Fruit fly (Drosophila melanogaster) whole organism, embryonic: ENCODE measurements around the gene Ppt2.

Source experiments
- Atf-2 ChIP-seq: fragments of 200-800 bp; sonication (Bioruptor generic); optimal IDR thresholded peaks from 2 replicates; lab custom pipeline; 2016; ENCODE audit warnings: missing biosample characterization, missing genetic modification characterization
- B-H2 ChIP-seq: fragments of 200-800 bp; sonication (Bioruptor generic); optimal IDR thresholded peaks from 2 replicates; lab custom pipeline; 2018; ENCODE audit warnings: missing biosample characterization, mild to moderate bottlenecking, missing genetic modification characterization
- CG12769 ChIP-seq: fragments of 200-800 bp; sonication (Bioruptor generic); optimal IDR thresholded peaks from 2 replicates; lab custom pipeline; 2019; ENCODE audit warnings: missing biosample characterization, mild to moderate bottlenecking, missing genetic modification characterization, moderate library complexity
- CG14014 ChIP-seq: fragments of 200-800 bp; sonication (Bioruptor generic); IDR thresholded peaks from 2 replicates; pipeline ENCODE4 v1.3.6; 2022; ENCODE audit warnings: missing biosample characterization, missing genetic modification characterization
- CG15269 ChIP-seq: fragments of 200-800 bp; sonication (Bioruptor generic); optimal IDR thresholded peaks from 2 replicates; lab custom pipeline; 2018; ENCODE audit warnings: missing biosample characterization, mild to moderate bottlenecking, missing genetic modification characterization, moderate library complexity
- CG15514 ChIP-seq: fragments of 200-800 bp; sonication (Bioruptor generic); optimal IDR thresholded peaks from 3 replicates; lab custom pipeline; 2017; ENCODE audit warnings: missing biosample characterization, missing genetic modification characterization, mild to moderate bottlenecking, moderate library complexity, missing genetic modification reagents
- CG1647 ChIP-seq: fragments of 200-800 bp; sonication (Bioruptor generic); optimal IDR thresholded peaks from 3 replicates; lab custom pipeline; 2016; ENCODE audit warnings: missing biosample characterization, missing genetic modification characterization
- CG17385 ChIP-seq: fragments of 200-800 bp; sonication (Bioruptor generic); optimal IDR thresholded peaks from 3 replicates; lab custom pipeline; 2018; ENCODE audit warnings: missing biosample characterization, mild to moderate bottlenecking, missing genetic modification characterization
- CG1792 ChIP-seq: fragments of 200-800 bp; sonication (Bioruptor generic); optimal IDR thresholded peaks from 2 replicates; lab custom pipeline; 2016; ENCODE audit warnings: missing biosample characterization, missing genetic modification characterization
- CG18599 ChIP-seq: fragments of 200-800 bp; sonication (Bioruptor generic); optimal IDR thresholded peaks from 3 replicates; lab custom pipeline; 2017; ENCODE audit warnings: missing biosample characterization, missing genetic modification characterization, mild to moderate bottlenecking, moderate library complexity, missing genetic modification reagents
- CG3407 ChIP-seq: fragments of 200-800 bp; sonication (Bioruptor generic); optimal IDR thresholded peaks from 2 replicates; lab custom pipeline; 2018; ENCODE audit warnings: missing biosample characterization, mild to moderate bottlenecking, missing genetic modification characterization
- CG4328 ChIP-seq: fragments of 200-800 bp; sonication (Bioruptor generic); optimal IDR thresholded peaks from 3 replicates; lab custom pipeline; 2017; ENCODE audit warnings: missing biosample characterization, missing genetic modification reagents, missing genetic modification characterization
- CG4424 ChIP-seq: fragments of 200-800 bp; sonication (Bioruptor generic); optimal IDR thresholded peaks from 3 replicates; lab custom pipeline; 2016; ENCODE audit warnings: missing biosample characterization, missing genetic modification characterization
- CG4617 ChIP-seq: fragments of 200-800 bp; sonication (Bioruptor generic); optimal IDR thresholded peaks from 3 replicates; lab custom pipeline; 2016; ENCODE audit warnings: missing biosample characterization, missing genetic modification characterization, borderline replicate concordance
- CG6654 ChIP-seq: fragments of 200-800 bp; sonication (Bioruptor generic); optimal IDR thresholded peaks from 2 replicates; lab custom pipeline; 2017; ENCODE audit warnings: missing biosample characterization, mild to moderate bottlenecking, missing genetic modification characterization
- CG7963 ChIP-seq: fragments of 200-800 bp; sonication (Bioruptor generic); IDR thresholded peaks from 3 replicates; pipeline ENCODE4 v1.3.6; 2022; ENCODE audit warnings: missing biosample characterization, missing genetic modification characterization; ENCODE audit not compliant: partially characterized antibody
- CG8290 ChIP-seq, 3 experiments: fragments of 200-800 bp; sonication (Bioruptor generic); optimal IDR thresholded peaks; 2 replicates each; lab custom pipeline; 2016 to 2019; ENCODE audit warnings: missing biosample characterization in 3 of 3, missing genetic modification characterization in 3 of 3, mild to moderate bottlenecking in 2 of 3, moderate library complexity in 1 of 3
- CHES-1-like ChIP-seq: fragments of 200-800 bp; sonication (Bioruptor generic); optimal IDR thresholded peaks from 2 replicates; lab custom pipeline; 2016; ENCODE audit warnings: missing biosample characterization, missing genetic modification characterization
- CTCF ChIP-seq: fragments of 200-800 bp; sonication (Bioruptor generic); optimal IDR thresholded peaks from 2 replicates; lab custom pipeline; 2017; ENCODE audit warnings: missing biosample characterization, mild to moderate bottlenecking, missing genetic modification characterization, moderate library complexity
- Dfd ChIP-seq, 2 experiments: fragments of >200 bp; optimal IDR thresholded peaks; 2 replicates each; lab custom pipeline; 2017; ENCODE audit warnings: missing biosample characterization in 2 of 2, missing genetic modification characterization in 2 of 2
- Drgx ChIP-seq: fragments of 200-800 bp; sonication (Bioruptor generic); IDR thresholded peaks from 2 replicates; pipeline ENCODE4 v1.3.6; 2022; ENCODE audit warnings: missing biosample characterization, missing genetic modification characterization
- ERR ChIP-seq: fragments of 200-800 bp; sonication (Bioruptor generic); optimal IDR thresholded peaks from 2 replicates; lab custom pipeline; 2016; ENCODE audit warnings: missing biosample characterization, missing genetic modification characterization
- Eip74EF ChIP-seq, 2 experiments: fragments of 200-800 bp in 1 of 2; fragments of >200 bp in 1 of 2; sonication (Bioruptor generic) in 1 of 2; optimal IDR thresholded peaks; 2 replicates each; lab custom pipeline; 2017 to 2019; ENCODE audit warnings: missing biosample characterization in 2 of 2, missing genetic modification characterization in 2 of 2, mild to moderate bottlenecking in 1 of 2, moderate library complexity in 1 of 2
- Ets65A ChIP-seq: fragments of 200-800 bp; sonication (Bioruptor generic); peaks from one replicate; lab custom pipeline; 2016; ENCODE audit warnings: missing biosample characterization, missing genetic modification characterization
- Fer2 ChIP-seq: fragments of 200-800 bp; sonication (Bioruptor generic); optimal IDR thresholded peaks from 2 replicates; lab custom pipeline; 2018; ENCODE audit warnings: missing biosample characterization, mild to moderate bottlenecking, missing genetic modification characterization, moderate library complexity
- GATAe ChIP-seq: fragments of 200-800 bp; sonication (Bioruptor generic); conservative IDR thresholded peaks from 2 replicates; pipeline ENCODE4 v1.3.6; 2022; ENCODE audit warnings: missing biosample characterization, missing genetic modification characterization
- MESR4 ChIP-seq: fragments of 200-800 bp; sonication (Bioruptor generic); optimal IDR thresholded peaks from 2 replicates; lab custom pipeline; 2018; ENCODE audit warnings: missing biosample characterization, mild to moderate bottlenecking, missing genetic modification characterization, moderate library complexity
- Ravus ChIP-seq: fragments of 200-800 bp; sonication (Bioruptor generic); IDR thresholded peaks from 2 replicates; pipeline ENCODE4 v1.3.6; 2022; ENCODE audit warnings: missing biosample characterization, missing genetic modification characterization
- aop ChIP-seq: fragments of 200-800 bp; sonication (Bioruptor generic); IDR thresholded peaks from 2 replicates; pipeline ENCODE4 v1.3.6; 2022; ENCODE audit warnings: missing biosample characterization, missing genetic modification characterization
- ap ChIP-seq: fragments of 200-800 bp; sonication (Bioruptor generic); IDR thresholded peaks from 2 replicates; pipeline ENCODE4 v1.3.6; 2022; ENCODE audit warnings: missing biosample characterization, missing genetic modification characterization
- cg ChIP-seq: fragments of 200-800 bp; sonication (Bioruptor generic); optimal IDR thresholded peaks from 3 replicates; lab custom pipeline; 2019; ENCODE audit warnings: missing biosample characterization, mild to moderate bottlenecking, missing genetic modification characterization, moderate library complexity
- crol ChIP-seq: fragments of 200-800 bp; sonication (Bioruptor generic); IDR thresholded peaks from 2 replicates; pipeline ENCODE4 v1.3.6; 2022; ENCODE audit warnings: missing biosample characterization, missing genetic modification characterization
- dati ChIP-seq: fragments of 200-800 bp; sonication (Bioruptor generic); IDR thresholded peaks from 2 replicates; pipeline ENCODE4 v1.3.6; 2022; ENCODE audit warnings: missing biosample characterization, missing genetic modification characterization
- eyg ChIP-seq: fragments of 200-800 bp; sonication (Bioruptor generic); optimal IDR thresholded peaks from 3 replicates; lab custom pipeline; 2016; ENCODE audit warnings: missing biosample characterization, missing genetic modification characterization
- grn ChIP-seq: fragments of 200-800 bp; sonication (Bioruptor generic); optimal IDR thresholded peaks from 3 replicates; lab custom pipeline; 2017; ENCODE audit warnings: missing biosample characterization, missing genetic modification characterization
- hth ChIP-seq: fragments of >200 bp; optimal IDR thresholded peaks from 2 replicates; lab custom pipeline; 2017; ENCODE audit warnings: inconsistent platforms
- jigr1 ChIP-seq: fragments of 200-800 bp; sonication (Bioruptor generic); IDR thresholded peaks from 3 replicates; pipeline ENCODE4 v1.3.6; 2022; ENCODE audit warnings: missing biosample characterization, missing genetic modification characterization
- kah ChIP-seq: fragments of 200-800 bp; sonication (Bioruptor generic); optimal IDR thresholded peaks from 2 replicates; lab custom pipeline; 2018; ENCODE audit warnings: missing biosample characterization, mild to moderate bottlenecking, missing genetic modification characterization
- lov ChIP-seq, 2 experiments: fragments of 200-800 bp in 1 of 2; fragments of >200 bp in 1 of 2; sonication (Bioruptor generic) in 1 of 2; IDR thresholded peaks in 1 of 2; optimal IDR thresholded peaks in 1 of 2; 2 replicates in 1 of 2; 3 replicates in 1 of 2; pipeline versions ENCODE4 v1.3.6 to Lab custom; 2017 to 2022; ENCODE audit warnings: missing biosample characterization in 1 of 2, missing genetic modification characterization in 1 of 2
- mam ChIP-seq: fragments of 200-800 bp; sonication (Bioruptor generic); optimal IDR thresholded peaks from 3 replicates; lab custom pipeline; 2016; ENCODE audit warnings: missing biosample characterization, missing genetic modification characterization
- ranshi ChIP-seq: fragments of 200-800 bp; sonication (Bioruptor generic); IDR thresholded peaks from 2 replicates; pipeline ENCODE4 v1.3.6; 2022; ENCODE audit warnings: missing biosample characterization, missing genetic modification characterization
- run ChIP-seq: fragments of 200-800 bp; sonication (Bioruptor generic); optimal IDR thresholded peaks from 3 replicates; lab custom pipeline; 2018; ENCODE audit warnings: missing biosample characterization, mild to moderate bottlenecking, missing genetic modification characterization
- salm ChIP-seq: fragments of 200-800 bp; sonication (Bioruptor generic); optimal IDR thresholded peaks from 2 replicates; lab custom pipeline; 2018; ENCODE audit warnings: missing biosample characterization, mild to moderate bottlenecking, missing genetic modification characterization
- sc ChIP-seq, 3 experiments: fragments of >200 bp in 2 of 3; fragments of 200-800 bp in 1 of 3; sonication (Bioruptor generic) in 1 of 3; optimal IDR thresholded peaks; 2 replicates in 2 of 3; 3 replicates in 1 of 3; lab custom pipeline; 2017; ENCODE audit warnings: mild to moderate bottlenecking in 1 of 3, missing biosample characterization in 1 of 3, missing genetic modification characterization in 1 of 3, missing genetic modification reagents in 1 of 3
- seq ChIP-seq: fragments of 200-800 bp; sonication (Bioruptor generic); IDR thresholded peaks from 2 replicates; pipeline ENCODE4 v1.3.6; 2022; ENCODE audit warnings: missing biosample characterization, missing genetic modification characterization
- sisA ChIP-seq: fragments of 200-800 bp; sonication (Bioruptor generic); IDR thresholded peaks from 2 replicates; pipeline ENCODE4 v1.3.6; 2022; ENCODE audit warnings: missing biosample characterization, missing genetic modification characterization
- sug ChIP-seq: fragments of 200-800 bp; optimal IDR thresholded peaks from 2 replicates; lab custom pipeline; 2019; ENCODE audit warnings: missing biosample characterization, mild to moderate bottlenecking, missing genetic modification characterization, moderate library complexity
- ttk ChIP-seq: fragments of 200-800 bp; sonication (Bioruptor generic); IDR thresholded peaks from 2 replicates; pipeline ENCODE4 v2.1.2; 2022; ENCODE audit warnings: missing biosample characterization, missing genetic modification characterization
- tx ChIP-seq: fragments of 200-800 bp; sonication (Bioruptor generic); optimal IDR thresholded peaks from 2 replicates; lab custom pipeline; 2016; ENCODE audit warnings: missing biosample characterization, missing genetic modification characterization

The Ppt2 gene

DNA sequence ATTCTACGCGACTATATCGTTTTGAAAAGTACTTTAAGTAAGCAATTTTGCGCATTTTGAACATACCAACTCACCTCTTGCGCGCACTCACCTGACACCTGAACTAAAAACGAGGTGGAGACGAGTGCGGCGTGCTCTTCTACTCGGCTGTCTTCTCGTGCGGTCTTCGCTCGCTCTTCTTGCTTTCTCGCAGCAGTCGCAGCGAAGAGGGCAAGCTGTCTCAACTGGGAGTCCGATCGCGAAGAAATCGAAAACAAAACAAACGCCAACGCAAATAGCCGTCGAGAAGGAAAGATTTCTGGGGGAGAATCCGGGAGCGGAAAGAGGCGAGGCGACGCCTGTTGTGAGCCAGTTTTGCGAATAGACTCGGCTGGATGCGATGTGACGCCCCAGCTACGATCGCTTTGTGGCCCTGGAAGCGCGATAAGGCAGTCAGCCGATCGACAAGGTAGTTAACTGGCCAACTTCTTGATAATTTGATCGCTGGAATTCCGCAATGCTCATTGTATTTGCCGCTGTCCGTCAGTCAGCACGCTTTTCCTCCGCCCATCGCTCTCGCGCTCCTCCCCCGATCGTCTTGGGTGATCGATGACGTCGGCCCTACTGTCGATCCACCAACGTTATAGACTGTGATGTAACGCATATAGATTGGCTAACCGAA, 8.3 kb upstream of the Ppt2 start (continued):
- TF ChIP-seq Drgx (GFP tag; lab: Robert Waterston, UW): peak; percentile 31; the same call in 1 of the 2 replicates
- TF ChIP-seq sisA (GFP tag; lab: Robert Waterston, UW): no peak
- TF ChIP-seq ranshi: 0 out of 2 replicates have a peak, but pooled peaks have one; percentile 13
- TF ChIP-seq dati: no peak
- TF ChIP-seq CG15269: no peak
- no peak for TF ChIP-seq Ets65A (GFP tag; lab: Kevin White, UChicago)
- no peak for TF ChIP-seq CG1792 (GFP tag; lab: Kevin White, UChicago)
- TF ChIP-seq Ravus (GFP tag; lab: Robert Waterston, UW): no peak; the same call in 1 of the 2 replicates
- TF ChIP-seq ap: no peak
- TF ChIP-seq salm (tag; lab: Kevin White, UChicago): no peak
- peak; percentile 82 for TF ChIP-seq CG15514 (GFP tag; lab: Kevin White, UChicago)
- no peak for TF ChIP-seq CG6654 (GFP tag; lab: Kevin White, UChicago)
- peak; percentile 11 for TF ChIP-seq CG17385
- TF ChIP-seq Fer2 (tag; lab: Kevin White, UChicago): no peak
- no peak for TF ChIP-seq ttk
- no peak for TF ChIP-seq CG3407
- TF ChIP-seq CG4328 (GFP tag; lab: Kevin White, UChicago): no peak
- TF ChIP-seq CG1647 (GFP tag; lab: Kevin White, UChicago): no peak
- peak; percentile 3; the same call in 1 of the 2 replicates for TF ChIP-seq aop
- no peak for TF ChIP-seq tx (GFP tag; lab: Kevin White, UChicago)
- peak; percentile 29 for TF ChIP-seq CHES-1-like
- TF ChIP-seq seq (GFP tag; lab: Robert Waterston, UW): no peak
- no peak for TF ChIP-seq hth
- TF ChIP-seq lov (optimal IDR thresholded peaks at IDR 0.05; lab: Kevin White, UChicago): no peak
- TF ChIP-seq lov (GFP tag; IDR thresholded peaks at IDR 0.05; lab: Robert Waterston, UW): no peak
- peak; percentile 36 for TF ChIP-seq ERR (GFP tag; lab: Kevin White, UChicago)
- no peak for TF ChIP-seq CTCF (GFP tag; lab: Kevin White, UChicago)
- TF ChIP-seq CG12769 (tag; lab: Kevin White, UChicago): peak; percentile 99
- no peak for TF ChIP-seq MESR4 (GFP tag; lab: Kevin White, UChicago)
- TF ChIP-seq CG4424: no peak
- no peak for TF ChIP-seq CG7963 (GFP tag; lab: Robert Waterston, UW)
- TF ChIP-seq Atf-2 (GFP tag; lab: Kevin White, UChicago): no peak
- TF ChIP-seq CG8290 (GFP tag; optimal IDR thresholded peaks at IDR 0.05; lab: Kevin White, UChicago): no peak
- TF ChIP-seq CG8290 (tag; optimal IDR thresholded peaks at IDR 0.05; lab: Kevin White, UChicago): peak in 1 of 2 experiments; percentile 49
- TF ChIP-seq CG18599 (GFP tag; lab: Kevin White, UChicago): peak; percentile 40
- TF ChIP-seq sc (optimal IDR thresholded peaks at IDR 0.05; lab: Kevin White, UChicago): no peak
- no peak for TF ChIP-seq sc (GFP tag; optimal IDR thresholded peaks at IDR 0.05; lab: Kevin White, UChicago)
- no peak for TF ChIP-seq CG4617 (GFP tag; lab: Kevin White, UChicago)
- peak; percentile 56; the same call in 1 of the 2 replicates for TF ChIP-seq GATAe (GFP tag; lab: Robert Waterston, UW)
- peak; percentile 38 for TF ChIP-seq B-H2 (GFP tag; lab: Kevin White, UChicago)
- TF ChIP-seq Eip74EF (GFP tag; optimal IDR thresholded peaks at IDR 0.05; lab: Kevin White, UChicago): peak in 1 of 2 experiments; percentile 52
- peak; percentile 81 for TF ChIP-seq sug (tag; lab: Kevin White, UChicago)
- TF ChIP-seq grn: peak; percentile 91
- TF ChIP-seq eyg (GFP tag; lab: Kevin White, UChicago): no peak
- no peak for TF ChIP-seq cg (GFP tag; lab: Kevin White, UChicago)
- peak; percentile 43; the same call in 1 of the 2 replicates for TF ChIP-seq CG14014 (GFP tag; lab: Robert Waterston, UW)
- no peak for TF ChIP-seq run (tag; lab: Kevin White, UChicago)
- peak; percentile 85 for TF ChIP-seq crol
- no peak for TF ChIP-seq mam (GFP tag; lab: Kevin White, UChicago)
- TF ChIP-seq jigr1: no peak
- no peak for TF ChIP-seq Dfd (GFP tag; optimal IDR thresholded peaks at IDR 0.05; lab: Kevin White, UChicago)
- no peak for TF ChIP-seq kah (GFP tag; lab: Kevin White, UChicago)
